Fruit fly (Drosophila melanogaster): ENCODE data around the gene nab.

Gene nab

DNA sequence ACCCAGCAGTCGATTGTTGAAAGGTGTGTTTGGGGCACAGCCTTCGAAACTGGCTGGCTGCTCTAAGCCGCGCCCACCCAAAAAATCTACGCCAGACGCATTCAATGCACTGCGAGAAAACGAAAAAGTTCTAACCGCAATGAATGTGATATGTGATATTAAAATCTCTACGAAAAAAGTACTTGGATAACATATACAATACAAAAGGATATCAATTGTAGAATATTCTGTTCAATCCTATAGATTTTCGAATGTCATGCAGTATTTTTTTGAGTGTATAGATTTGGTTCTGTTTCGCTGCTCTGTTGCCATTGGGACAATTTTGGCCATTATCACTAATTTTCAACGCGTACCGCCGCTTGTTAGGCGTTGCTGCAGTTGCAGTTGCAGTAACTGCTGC, 49.0 kb upstream of the nab start (continued):
- TF ChIP-seq CG34376 (GFP tag; optimal IDR thresholded peaks at IDR 0.05) = no peak

DNA sequence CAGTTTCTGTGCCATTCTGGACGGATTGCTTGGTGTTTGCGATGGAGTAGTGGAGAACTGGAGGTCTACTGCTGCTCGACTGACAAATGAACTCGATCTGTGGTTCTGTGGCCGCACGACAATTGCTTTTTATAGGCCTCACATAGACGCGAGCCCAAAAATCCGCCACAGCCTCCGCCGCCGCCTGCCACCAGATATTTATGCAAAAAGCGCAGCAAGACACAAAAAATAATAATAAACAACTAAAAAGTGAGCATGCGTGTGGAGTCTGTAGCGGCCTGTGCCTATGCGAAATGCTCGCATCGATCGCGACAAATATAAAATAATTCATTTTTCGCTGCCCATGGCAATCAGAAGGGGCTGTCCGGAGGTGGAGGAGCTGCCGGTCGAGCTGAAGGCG, 48.3 kb upstream of the nab start, which contains the start of gene Cpr64Aa:
Cpr64Aa (minus strand) TSS at position 101 of the 400 bp plus-strand sequence.
- TF ChIP-seq pb (GFP tag; optimal IDR thresholded peaks at IDR 0.05) (no peak), Sox102F (GFP tag; optimal IDR thresholded peaks at IDR 0.05) (no peak), gro (GFP tag; optimal IDR thresholded peaks at IDR 0.05) (no peak), CG17568 (GFP tag; optimal IDR thresholded peaks at IDR 0.05) (no peak), ase (GFP tag; IDR thresholded peaks at IDR 0.05) (no peak), pros (GFP tag; optimal IDR thresholded peaks at IDR 0.05) (no peak), sob (GFP tag; IDR thresholded peaks at IDR 0.05) (no peak), lov (optimal IDR thresholded peaks at IDR 0.05) (no peak), lov (GFP tag; IDR thresholded peaks at IDR 0.05) (no peak), Ets97D (GFP tag; optimal IDR thresholded peaks at IDR 0.05) (no peak), jing (GFP tag; optimal IDR thresholded peaks at IDR 0.05) (no peak), fd102C (GFP tag; optimal IDR thresholded peaks at IDR 0.05) (no peak), Sry-β (GFP tag; optimal IDR thresholded peaks at IDR 0.05) (no peak), CG16863 (GFP tag; optimal IDR thresholded peaks at IDR 0.05) (no peak), tio (GFP tag; optimal IDR thresholded peaks at IDR 0.05) (no peak), HLH3B (GFP tag; IDR thresholded peaks at IDR 0.05) (no peak), CG12219 (GFP tag; optimal IDR thresholded peaks at IDR 0.05) (no peak), unpg (GFP tag; optimal IDR thresholded peaks at IDR 0.05) (no peak), CG14014 (GFP tag; IDR thresholded peaks at IDR 0.05) (no peak), Dek (tag; optimal IDR thresholded peaks at IDR 0.05) (no peak), CG8281 (tag; optimal IDR thresholded peaks at IDR 0.05) (no peak)

- TF ChIP-seq esg (GFP tag; conservative IDR thresholded peaks at IDR 0.05) (no peak), Fer1 (GFP tag; optimal IDR thresholded peaks at IDR 0.05) (no peak), CG10462 (GFP tag; optimal IDR thresholded peaks at IDR 0.05) (no peak), vvl (GFP tag; IDR thresholded peaks at IDR 0.05) (no peak), CG34376 (GFP tag; optimal IDR thresholded peaks at IDR 0.05) (no peak), oc (tag; optimal IDR thresholded peaks at IDR 0.05) (no peak), ewg (GFP tag; optimal IDR thresholded peaks at IDR 0.05) (no peak), D19A (tag; optimal IDR thresholded peaks at IDR 0.05) (no peak), D (optimal IDR thresholded peaks at IDR 0.05) (no peak), D (GFP tag; optimal IDR thresholded peaks at IDR 0.05) (no peak), CG17912 (GFP tag; optimal IDR thresholded peaks at IDR 0.05) (no peak), CG14014 (GFP tag; IDR thresholded peaks at IDR 0.05) (no peak)
Measured at dm6 chr3L:4204867-4205266, 44.1 kb upstream of the nab start.

DNA sequence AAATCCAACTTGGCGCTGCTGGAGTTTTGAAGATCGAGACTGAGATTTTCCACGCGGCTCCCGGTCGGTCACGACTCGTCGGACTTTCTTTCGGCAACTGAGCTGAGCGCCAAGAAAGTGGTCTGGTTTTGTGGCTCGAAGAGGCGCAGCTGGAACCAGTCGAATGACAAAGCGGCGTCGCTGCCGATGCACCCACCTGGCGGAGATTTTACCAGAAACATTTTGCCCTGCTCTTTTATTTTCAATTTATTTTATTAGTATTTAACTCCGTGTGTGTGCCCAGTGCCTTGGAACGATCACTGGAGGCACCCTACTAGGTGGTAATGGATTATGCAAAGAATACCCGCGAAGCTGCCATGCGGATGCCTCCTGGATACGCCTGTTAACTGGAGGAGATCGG, 43.5 kb upstream of the nab start, which contains the start of gene CG15005:
CG15005 (minus strand) TSS at position 101 of the 400 bp plus-strand sequence.
- TF ChIP-seq CG10209 (GFP tag; optimal IDR thresholded peaks at IDR 0.05) (no peak), lbe (GFP tag; optimal IDR thresholded peaks at IDR 0.05) (no peak), sna (GFP tag; IDR thresholded peaks at IDR 0.05; ENCODE audit: partially characterized antibody) (no peak), Side (GFP tag; optimal IDR thresholded peaks at IDR 0.05) (no peak), hkb (optimal IDR thresholded peaks at IDR 0.05) (no peak), hkb (GFP tag; IDR thresholded peaks at IDR 0.05) (no peak), CG17912 (GFP tag; optimal IDR thresholded peaks at IDR 0.05) (no peak), ATbp (GFP tag; optimal IDR thresholded peaks at IDR 0.05) (no peak), dysf (GFP tag; IDR thresholded peaks at IDR 0.05) (no peak), CG10321 (GFP tag; IDR thresholded peaks at IDR 0.05) (no peak), tin (GFP tag; optimal IDR thresholded peaks at IDR 0.05) (no peak), ase (GFP tag; IDR thresholded peaks at IDR 0.05) (no peak), CG10462 (GFP tag; optimal IDR thresholded peaks at IDR 0.05) (no peak), ken (GFP tag; IDR thresholded peaks at IDR 0.05) (no peak), fd102C (GFP tag; optimal IDR thresholded peaks at IDR 0.05) (no peak), ind (GFP tag; optimal IDR thresholded peaks at IDR 0.05) (no peak), cato (GFP tag; optimal IDR thresholded peaks at IDR 0.05; ENCODE audit: borderline replicate concordance) (no peak), chn (GFP tag; optimal IDR thresholded peaks at IDR 0.05) (no peak)

Data from whole organism, embryonic.